Worm (Caenorhabditis elegans) whole organism, L4 larva: ENCODE results near the gene gck-3.
A peak's percentile ranks its signal among the peaks of the same experiment; 100 is the strongest.

ENCODE experiments used
- F10B5.3 ChIP-seq: sonication (generic microtip); optimal IDR thresholded peaks from 2 replicates; lab custom pipeline; 2016; ENCODE audit warnings: mild to moderate bottlenecking, missing genetic modification characterization, missing compliant biosample characterization
- F26F4.8 ChIP-seq: fragments of 200-800 bp; sonication (Bioruptor generic); conservative IDR thresholded peaks from 2 replicates; pipeline ENCODE4 v1.3.6; 2022; ENCODE audit warnings: missing genetic modification characterization, missing compliant biosample characterization
- F49E8.2 ChIP-seq: sonication (generic microtip); optimal IDR thresholded peaks from 2 replicates; lab custom pipeline; 2016; ENCODE audit warnings: missing compliant biosample characterization, mild to moderate bottlenecking, missing genetic modification characterization, borderline replicate concordance
- T20F7.1 ChIP-seq: fragments of 200-800 bp; sonication (Bioruptor generic); optimal IDR thresholded peaks from 2 replicates; lab custom pipeline; 2018; ENCODE audit warnings: mild to moderate bottlenecking, missing genetic modification characterization, missing compliant biosample characterization
- Y105C5A.15 ChIP-seq: fragments of 200-800 bp; sonication (Bioruptor generic); IDR thresholded peaks from 2 replicates; pipeline ENCODE4 v1.3.6; 2022; ENCODE audit warnings: missing genetic modification characterization, missing compliant biosample characterization
- Y48G9A.11 ChIP-seq: fragments of 200-800 bp; sonication (Bioruptor generic); IDR thresholded peaks from 2 replicates; pipeline ENCODE4 v1.3.6; 2022; ENCODE audit warnings: missing genetic modification reagents, missing genetic modification characterization, missing compliant biosample characterization
- Y75B8A.6 ChIP-seq: fragments of 200-800 bp; sonication (Bioruptor generic); IDR thresholded peaks from 2 replicates; pipeline ENCODE4 v1.3.6; 2022; ENCODE audit warnings: missing genetic modification reagents, missing genetic modification characterization, missing compliant biosample characterization
- ZK546.5 ChIP-seq, 2 experiments: sonication (generic microtip); optimal IDR thresholded peaks; 2 replicates each; lab custom pipeline; 2017; ENCODE audit warnings: missing biosample characterization in 2 of 2, missing genetic modification characterization in 2 of 2
- attf-4 ChIP-seq: sonication (generic microtip); optimal IDR thresholded peaks from 3 replicates; lab custom pipeline; 2017; ENCODE audit warnings: missing biosample characterization, missing genetic modification characterization
- ceh-28 ChIP-seq: fragments of 150-350 bp; optimal IDR thresholded peaks from 2 replicates; lab custom pipeline; 2014; ENCODE audit warnings: missing biosample characterization, missing genetic modification reagents, missing genetic modification characterization
- ceh-44 ChIP-seq: fragments of 200-800 bp; sonication (Bioruptor generic); IDR thresholded peaks from 2 replicates; pipeline ENCODE4 v1.3.6; 2022; ENCODE audit warnings: missing genetic modification reagents, missing genetic modification characterization, missing compliant biosample characterization
- ceh-82 ChIP-seq: sonication (generic microtip); optimal IDR thresholded peaks from 2 replicates; lab custom pipeline; 2017; ENCODE audit warnings: missing biosample characterization, missing genetic modification characterization
- cey-2 ChIP-seq: sonication (generic microtip); optimal IDR thresholded peaks from 3 replicates; lab custom pipeline; 2017; ENCODE audit warnings: missing genetic modification characterization, mild to moderate bottlenecking, missing compliant biosample characterization, antibody characterized with exemption, borderline replicate concordance; ENCODE audit not compliant: insufficient read depth
- ctbp-1 ChIP-seq: fragments of 200-800 bp; sonication (Bioruptor generic); IDR thresholded peaks from 2 replicates; pipeline ENCODE4 v1.3.6; 2022; ENCODE audit warnings: missing genetic modification reagents, missing genetic modification characterization, missing compliant biosample characterization
- daf-16 ChIP-seq, 3 experiments: sonication (generic microtip); optimal IDR thresholded peaks; 2 replicates each; lab custom pipeline; 2016 to 2017; ENCODE audit warnings: missing genetic modification characterization in 3 of 3, missing genetic modification reagents in 3 of 3, mild to moderate bottlenecking in 2 of 3, missing compliant biosample characterization in 2 of 3, missing biosample characterization in 1 of 3, moderate library complexity in 1 of 3
- daf-19 ChIP-seq: fragments of 200-800 bp; sonication (Bioruptor generic); conservative IDR thresholded peaks from 2 replicates; pipeline ENCODE4 v1.3.6; 2022; ENCODE audit warnings: missing genetic modification characterization, missing compliant biosample characterization
- daf-8 ChIP-seq: fragments of 200-800 bp; sonication (Bioruptor generic); IDR thresholded peaks from 2 replicates; pipeline ENCODE4 v1.3.6; 2022; ENCODE audit warnings: missing genetic modification characterization, missing compliant biosample characterization
- dmd-8 ChIP-seq: fragments of 200-800 bp; sonication (Bioruptor generic); IDR thresholded peaks from 2 replicates; pipeline ENCODE4 v1.3.6; 2022; ENCODE audit warnings: missing genetic modification characterization, missing compliant biosample characterization
- dpl-1 ChIP-seq: fragments of 150-350 bp; optimal IDR thresholded peaks from 2 replicates; lab custom pipeline; 2014; ENCODE audit warnings: missing biosample characterization, missing genetic modification reagents, missing genetic modification characterization
- dve-1 ChIP-seq: sonication (generic microtip); optimal IDR thresholded peaks from 2 replicates; lab custom pipeline; 2017; ENCODE audit warnings: antibody characterized with exemption, mild to moderate bottlenecking, missing genetic modification characterization, missing compliant biosample characterization; ENCODE audit not compliant: insufficient read depth
- fkh-10 ChIP-seq: fragments of 150-350 bp; optimal IDR thresholded peaks from 2 replicates; lab custom pipeline; 2014; ENCODE audit warnings: missing biosample characterization, missing genetic modification reagents, missing genetic modification characterization
- fos-1 ChIP-seq: fragments of 150-350 bp; optimal IDR thresholded peaks from 2 replicates; lab custom pipeline; 2014; ENCODE audit warnings: missing biosample characterization, missing genetic modification characterization
- hif-1 ChIP-seq, 2 experiments: sonication (generic microtip); optimal IDR thresholded peaks; 2 replicates each; lab custom pipeline; 2016 to 2017; ENCODE audit warnings: missing compliant biosample characterization in 2 of 2, missing genetic modification characterization in 2 of 2, missing genetic modification reagents in 2 of 2, missing genotype in 2 of 2, mild to moderate bottlenecking in 1 of 2
- hlh-11 ChIP-seq: fragments of 200-800 bp; sonication (Bioruptor generic); optimal IDR thresholded peaks from 2 replicates; lab custom pipeline; 2018; ENCODE audit warnings: mild to moderate bottlenecking, missing genetic modification characterization, missing compliant biosample characterization
- hmg-1.1 ChIP-seq: fragments of 200-800 bp; sonication (Bioruptor generic); IDR thresholded peaks from 2 replicates; pipeline ENCODE4 v1.3.6; 2022; ENCODE audit warnings: missing genetic modification reagents, missing genetic modification characterization, missing compliant biosample characterization
- lim-7 ChIP-seq: fragments of 200-800 bp; sonication (Bioruptor generic); IDR thresholded peaks from 2 replicates; pipeline ENCODE4 v1.3.6; 2022; ENCODE audit warnings: missing genetic modification characterization, missing compliant biosample characterization
- lin-1 ChIP-seq: fragments of 200-800 bp; sonication (Bioruptor generic); IDR thresholded peaks from 2 replicates; pipeline ENCODE4 v1.3.6; 2022; ENCODE audit warnings: missing genetic modification reagents, missing genetic modification characterization, missing compliant biosample characterization
- lin-13 ChIP-seq: fragments of 150-350 bp; optimal IDR thresholded peaks from 2 replicates; lab custom pipeline; 2014; ENCODE audit warnings: missing biosample characterization, missing genetic modification reagents, missing genetic modification characterization
- lin-29 ChIP-seq: fragments of 200-800 bp; sonication (Bioruptor generic); IDR thresholded peaks from 2 replicates; pipeline ENCODE4 v1.3.6; 2022; ENCODE audit warnings: missing genetic modification reagents, missing genetic modification characterization, missing compliant biosample characterization
- lin-38 ChIP-seq: fragments of 200-800 bp; sonication (Bioruptor generic); IDR thresholded peaks from 2 replicates; pipeline ENCODE4 v1.3.6; 2022; ENCODE audit warnings: missing genetic modification reagents, missing genetic modification characterization, missing compliant biosample characterization
- madf-5 ChIP-seq, 2 experiments: fragments of 200-800 bp; sonication (Bioruptor generic); IDR thresholded peaks; 2 replicates each; pipeline ENCODE4 v1.3.6; 2022; ENCODE audit warnings: missing compliant biosample characterization in 2 of 2, missing genetic modification characterization in 2 of 2
- madf-9 ChIP-seq: fragments of 200-800 bp; sonication (Bioruptor generic); conservative IDR thresholded peaks from 2 replicates; pipeline ENCODE4 v1.3.6; 2022; ENCODE audit warnings: missing genetic modification reagents, missing genetic modification characterization, missing compliant biosample characterization
- mdl-1 ChIP-seq, 2 experiments: fragments of 150-350 bp in 1 of 2; sonication (generic microtip) in 1 of 2; optimal IDR thresholded peaks; 2 replicates each; lab custom pipeline; 2014 to 2017; ENCODE audit warnings: missing biosample characterization in 2 of 2, missing genetic modification characterization in 2 of 2
- mep-1 ChIP-seq: fragments of 150-350 bp; sonication (generic microtip); optimal IDR thresholded peaks from 3 replicates; lab custom pipeline; 2014; ENCODE audit warnings: missing biosample characterization, missing genetic modification characterization
- nhr-102 ChIP-seq: sonication (generic microtip); optimal IDR thresholded peaks from 2 replicates; lab custom pipeline; 2016; ENCODE audit warnings: mild to moderate bottlenecking, missing genetic modification characterization, moderate library complexity, missing compliant biosample characterization
- nhr-11 ChIP-seq: fragments of 150-350 bp; optimal IDR thresholded peaks from 2 replicates; lab custom pipeline; 2014; ENCODE audit warnings: missing biosample characterization, missing genetic modification characterization
- nhr-111 ChIP-seq: fragments of 200-800 bp; sonication (Bioruptor generic); optimal IDR thresholded peaks from 2 replicates; lab custom pipeline; 2018; ENCODE audit warnings: mild to moderate bottlenecking, missing genetic modification characterization, missing compliant biosample characterization
- nhr-42 ChIP-seq: fragments of 200-800 bp; sonication (Bioruptor generic); IDR thresholded peaks from 2 replicates; pipeline ENCODE4 v1.3.6; 2022; ENCODE audit warnings: missing genetic modification characterization, missing compliant biosample characterization
- rbr-2 ChIP-seq: sonication (generic microtip); optimal IDR thresholded peaks from 2 replicates; lab custom pipeline; 2016; ENCODE audit warnings: missing genotype, missing genetic modification characterization, missing compliant biosample characterization
- set-16 ChIP-seq: fragments of 200-800 bp; sonication (Bioruptor generic); IDR thresholded peaks from 2 replicates; pipeline ENCODE4 v1.3.6; 2022; ENCODE audit warnings: missing genetic modification reagents, missing genetic modification characterization, missing compliant biosample characterization
- spr-1 ChIP-seq: sonication (generic microtip); optimal IDR thresholded peaks from 2 replicates; lab custom pipeline; 2016; ENCODE audit warnings: mild to moderate bottlenecking, missing genetic modification characterization, missing compliant biosample characterization
- unc-130 ChIP-seq: sonication (generic microtip); optimal IDR thresholded peaks from 2 replicates; lab custom pipeline; 2016; ENCODE audit warnings: missing genetic modification reagents, missing genetic modification characterization, missing compliant biosample characterization
- unc-62 ChIP-seq, 3 experiments: fragments of 150-350 bp in 1 of 3; sonication (generic microtip); optimal IDR thresholded peaks in 2 of 3; peaks in 1 of 3; 1 replicate in 1 of 3; 2 replicates in 2 of 3; lab custom pipeline; 2014 to 2017; ENCODE audit warnings: missing biosample characterization in 3 of 3, missing genetic modification characterization in 3 of 3, missing genetic modification reagents in 3 of 3, missing genotype in 1 of 3
- zag-1 ChIP-seq: fragments of 150-350 bp; optimal IDR thresholded peaks from 2 replicates; lab custom pipeline; 2014; ENCODE audit warnings: missing biosample characterization, missing genetic modification characterization
- zip-2 ChIP-seq: fragments of 150-350 bp; optimal IDR thresholded peaks from 2 replicates; lab custom pipeline; 2014; ENCODE audit warnings: missing biosample characterization, missing genetic modification characterization

gck-3 gene

DNA sequence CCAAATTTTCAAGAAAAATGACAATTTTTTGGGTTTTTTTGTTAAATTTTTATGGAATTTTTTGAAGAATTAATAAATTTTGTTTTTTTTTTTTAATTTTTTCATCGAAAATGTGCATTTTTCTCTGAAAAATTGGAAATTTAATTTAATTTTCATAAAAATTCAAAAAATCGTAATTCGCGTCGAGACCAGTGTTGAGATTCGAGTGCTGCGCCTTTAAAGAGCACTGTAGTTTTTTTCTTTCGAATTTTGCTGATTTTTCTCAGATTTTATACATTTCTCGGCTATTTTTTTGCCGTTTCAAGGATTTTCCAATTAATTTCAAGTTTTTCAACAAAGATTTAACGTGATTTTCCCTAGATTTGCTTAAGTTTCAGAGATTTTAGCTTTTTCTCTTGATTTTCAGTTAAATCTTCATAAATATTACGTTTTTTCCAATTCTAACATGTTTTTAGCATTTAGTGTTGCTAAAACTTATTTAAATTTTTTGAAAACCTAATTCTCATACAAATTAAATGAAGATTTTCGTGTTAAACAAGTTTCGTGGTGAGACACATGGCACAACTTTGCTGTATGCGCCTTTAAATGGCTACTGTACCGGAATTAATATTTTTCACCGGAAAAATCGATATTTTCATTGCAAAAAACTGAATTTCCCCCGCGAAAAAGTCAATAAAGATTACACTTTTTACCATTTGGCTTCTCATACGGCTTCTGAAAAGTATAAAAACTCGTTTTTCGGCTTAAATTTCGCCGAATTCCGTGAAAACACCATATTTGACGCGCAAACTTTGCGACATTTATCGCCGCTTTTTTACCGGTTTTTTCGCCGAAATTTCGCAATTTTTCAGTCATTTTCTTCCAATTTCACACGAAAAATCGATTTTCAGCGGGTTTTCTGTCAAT, 42.3 kb downstream of the gck-3 start, which contains the start of gene usp-50:
Gene usp-50 (plus strand): TSS at position 822 of the 906 bp plus-strand sequence.
- TF ChIP-seq lin-38 (GFP tag; lab: Robert Waterston, UW): peak; percentile 25; the same call in 1 of the 2 replicates

DNA sequence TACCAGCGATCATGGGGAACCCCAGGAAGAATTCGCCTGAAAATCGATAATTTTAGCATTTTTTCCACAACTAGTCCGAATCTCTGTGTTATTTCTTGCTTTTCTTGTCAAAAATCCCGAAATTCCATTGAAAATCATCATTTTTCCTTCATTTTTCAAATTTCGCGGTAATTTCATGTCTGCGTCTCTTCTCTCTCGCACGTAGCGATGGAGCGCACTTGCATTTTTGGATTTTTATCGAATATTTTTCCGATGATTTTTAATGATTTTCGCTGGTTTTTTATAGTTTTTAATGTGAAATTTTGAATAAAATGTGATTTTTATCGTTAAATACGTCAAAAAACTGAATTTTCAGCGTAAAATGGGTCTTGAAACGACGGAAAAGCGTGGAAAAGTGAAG, 45.2 kb downstream of the gck-3 start, which contains the start of gene E01B7.2:
Gene E01B7.2 (plus strand): TSS at position 350 of the 400 bp plus-strand sequence.
- TF ChIP-seq daf-16 (GFP tag; optimal IDR thresholded peaks at IDR 0.05; lab: Kevin White, UChicago) (no peak), daf-16 (tag; optimal IDR thresholded peaks at IDR 0.05; lab: Kevin White, UChicago) (peak; percentile 4), Y105C5A.15 (GFP tag; lab: Robert Waterston, UW) (no peak), ceh-82 (tag; lab: Kevin White, UChicago) (no peak), F26F4.8 (GFP tag; lab: Robert Waterston, UW) (no peak), Y48G9A.11 (GFP tag; lab: Robert Waterston, UW) (no peak), F49E8.2 (tag; lab: Kevin White, UChicago) (no peak), madf-5 (GFP tag; IDR thresholded peaks at IDR 0.05; lab: Robert Waterston, UW) (no peak), zip-2 (no peak), dpl-1 (GFP tag; lab: Kevin White, UChicago) (peak; percentile 97), hlh-11 (tag; lab: Kevin White, UChicago) (peak; percentile 24), daf-8 (GFP tag; lab: Robert Waterston, UW) (no peak), T20F7.1 (GFP tag; lab: Kevin White, UChicago) (no peak), mep-1 (peak; percentile 61), madf-9 (GFP tag; lab: Robert Waterston, UW) (no peak), nhr-102 (tag; lab: Kevin White, UChicago) (no peak), ceh-28 (tag; lab: Kevin White, UChicago) (no peak), unc-62 (GFP tag; optimal IDR thresholded peaks at IDR 0.05 in 1 of 2; lab: Kevin White, UChicago) (peak in 1 of 2 experiments; percentile 76), unc-62 (tag; optimal IDR thresholded peaks at IDR 0.05; lab: Kevin White, UChicago) (no peak), nhr-111 (GFP tag; lab: Kevin White, UChicago) (no peak), unc-130 (GFP tag; lab: Kevin White, UChicago) (no peak), rbr-2 (tag; lab: Kevin White, UChicago) (peak; percentile 20), ZK546.5 (tag; optimal IDR thresholded peaks at IDR 0.05; lab: Kevin White, UChicago) (no peak), nhr-42 (GFP tag; lab: Robert Waterston, UW) (0 out of 2 replicates have a peak, but pooled peaks have one; percentile 6), lin-29 (no peak), cey-2 (no peak), lin-13 (peak; percentile 59), ceh-44 (no peak), hif-1 (tag; optimal IDR thresholded peaks at IDR 0.05; lab: Kevin White, UChicago) (no peak), F10B5.3 (tag; lab: Kevin White, UChicago) (no peak), lim-7 (no peak), daf-19 (GFP tag; lab: Robert Waterston, UW) (no peak), ctbp-1 (no peak), dve-1 (peak; percentile 78), mdl-1 (tag; optimal IDR thresholded peaks at IDR 0.05; lab: Kevin White, UChicago) (no peak), dmd-8 (no peak), fkh-10 (peak; percentile 15), lin-38 (GFP tag; lab: Robert Waterston, UW) (peak; percentile 98), zag-1 (tag; lab: Kevin White, UChicago) (peak; percentile 6), attf-4 (tag; lab: Kevin White, UChicago) (no peak), fos-1 (tag; lab: Kevin White, UChicago) (no peak), set-16 (no peak), spr-1 (tag; lab: Kevin White, UChicago) (no peak), nhr-11 (tag; lab: Kevin White, UChicago) (peak; percentile 22), Y75B8A.6 (GFP tag; lab: Robert Waterston, UW) (no peak), hmg-1.1 (0 out of 2 replicates have a peak, but pooled peaks have one; percentile 22), lin-1 (GFP tag; lab: Robert Waterston, UW) (no peak)
